Worm (Caenorhabditis elegans) whole organism, L3 larva: ENCODE measurements around the gene M162.15.

ENCODE experiments used
- ceh-82 ChIP-seq: fragments of 150-350 bp; optimal IDR thresholded peaks from 2 replicates; lab custom pipeline; 2014; ENCODE audit warnings: missing biosample characterization, missing genetic modification characterization
- egl-27 ChIP-seq: sonication (generic microtip); optimal IDR thresholded peaks from 4 replicates; lab custom pipeline; 2017; ENCODE audit warnings: missing biosample characterization, missing genetic modification reagents, missing genetic modification characterization
- elt-1 ChIP-seq: fragments of 150-350 bp; optimal IDR thresholded peaks from 2 replicates; lab custom pipeline; 2014; ENCODE audit warnings: missing biosample characterization, missing genetic modification characterization
- pha-4 ChIP-seq: fragments of 150-350 bp; optimal IDR thresholded peaks from 2 replicates; lab custom pipeline; 2014; ENCODE audit warnings: missing biosample characterization, missing genetic modification reagents, missing genetic modification characterization
- skn-1 ChIP-seq: fragments of 150-350 bp; optimal IDR thresholded peaks from 2 replicates; lab custom pipeline; 2014; ENCODE audit warnings: missing biosample characterization, missing genetic modification characterization

DNA sequence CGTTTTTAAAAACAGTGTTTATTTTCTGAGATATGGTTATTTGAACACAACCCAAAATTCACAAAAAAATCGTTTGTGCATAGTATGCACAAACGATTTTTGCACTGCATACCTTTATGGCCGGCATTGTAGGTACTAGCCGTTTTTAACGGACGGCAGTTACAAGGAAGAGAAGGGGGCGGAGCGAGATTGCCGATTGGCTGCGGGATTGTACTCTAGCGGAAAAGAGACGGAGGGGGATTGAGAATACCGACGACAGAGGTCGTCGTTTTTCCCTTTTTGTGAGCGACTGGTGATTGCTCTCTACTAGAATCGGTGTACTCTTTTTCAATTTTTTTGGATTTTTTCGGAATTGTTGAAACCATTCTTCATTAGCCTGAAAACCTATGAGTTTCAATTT, 3.8 kb downstream of the M162.15 start:
- TF ChIP-seq pha-4 = no peak
- TF ChIP-seq ceh-82 (tag; lab: Kevin White, UChicago) = no peak
- no peak for TF ChIP-seq elt-1 (tag; lab: Kevin White, UChicago)
- TF ChIP-seq skn-1 (tag; lab: Kevin White, UChicago) = no peak
- no peak for TF ChIP-seq egl-27 (tag; lab: Kevin White, UChicago)
